Worm (Caenorhabditis elegans): ENCODE results near the gene K01B6.3.

K01B6.3 gene

DNA sequence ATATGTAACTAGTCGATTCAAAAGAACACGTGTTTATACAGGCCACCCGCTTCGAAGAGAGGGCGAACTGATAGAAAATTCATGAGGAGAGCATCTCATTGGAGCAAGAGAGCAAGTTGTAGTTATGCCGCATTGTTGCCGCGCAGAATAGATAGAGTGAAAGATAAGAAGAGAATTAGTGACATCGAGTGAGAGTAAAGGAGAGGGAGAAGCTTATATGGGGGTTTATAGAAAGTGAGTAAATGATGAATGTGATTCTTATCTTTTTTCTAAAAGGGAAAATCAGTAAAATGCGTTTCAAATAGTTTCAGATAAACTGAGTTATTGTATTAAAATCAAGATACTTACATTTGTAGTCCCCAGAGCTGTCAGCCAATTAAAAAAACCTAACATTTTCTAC lies 29.8 kb upstream of the K01B6.3 start:
- TF ChIP-seq aha-1 (tag) (peak; percentile 88), hlh-11 (tag; optimal IDR thresholded peaks at IDR 0.05) (peak; percentile 19), F37D6.2 (tag; optimal IDR thresholded peaks at IDR 0.05) (no peak), lin-13 (GFP tag; optimal IDR thresholded peaks at IDR 0.05) (no peak), mxl-3 (GFP tag; optimal IDR thresholded peaks at IDR 0.05) (peak; percentile 6), zip-11 (GFP tag; IDR thresholded peaks at IDR 0.05) (no peak)

DNA sequence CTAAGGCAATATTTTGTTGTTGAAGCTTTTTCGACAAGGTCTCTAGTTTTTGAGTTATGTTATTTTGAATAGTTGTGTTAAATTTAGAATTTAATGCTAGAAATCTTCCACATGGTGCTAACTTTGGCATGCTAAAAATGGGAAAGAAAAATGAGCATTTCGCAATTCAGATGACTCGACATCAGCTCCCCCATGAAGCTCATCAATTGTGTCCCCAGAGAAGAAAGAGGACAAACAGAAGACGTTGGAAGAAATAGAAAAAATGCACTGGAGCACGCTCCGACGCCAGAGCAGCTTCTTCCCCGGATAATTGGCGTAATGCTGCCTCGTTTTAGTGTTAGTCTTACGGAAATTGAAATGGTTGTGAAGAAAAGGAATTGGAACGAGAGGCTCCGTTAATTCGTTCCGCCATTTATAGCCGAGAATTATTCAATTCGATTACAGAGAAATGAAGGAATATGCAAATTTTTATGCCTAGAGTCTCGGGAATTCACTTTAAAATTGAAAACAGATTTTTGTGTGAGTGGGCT lies 28.6 kb upstream of the K01B6.3 start:
- peak in 1 of 2 experiments; percentile 90 for TF ChIP-seq unc-62 (GFP tag; optimal IDR thresholded peaks at IDR 0.05 in 1 of 2)
- no peak for TF ChIP-seq unc-62 (tag; optimal IDR thresholded peaks at IDR 0.05)
- no peak for TF ChIP-seq F37D6.2 (tag; optimal IDR thresholded peaks at IDR 0.05)
- TF ChIP-seq dmd-6 (GFP tag; IDR thresholded peaks at IDR 0.05) = no peak
- TF ChIP-seq hlh-30 (tag; optimal IDR thresholded peaks at IDR 0.05; ENCODE audit: insufficient read depth) = no peak
- 0 out of 2 replicates have a peak, but pooled peaks have one; percentile 32 for TF ChIP-seq ctbp-1 (GFP tag; IDR thresholded peaks at IDR 0.05)

ce11 chrIII:9272107-9272506 lies 27.9 kb upstream of the K01B6.3 start:
- peak in 1 of 2 experiments; percentile 6 for TF ChIP-seq lsy-2 (tag; optimal IDR thresholded peaks at IDR 0.05)
- TF ChIP-seq hlh-30 (tag; optimal IDR thresholded peaks at IDR 0.05; ENCODE audit: insufficient read depth) = peak; percentile 36
- TF ChIP-seq F44E2.7 (GFP tag; IDR thresholded peaks at IDR 0.05) = no peak
- 0 out of 2 replicates have a peak, but pooled peaks have one; percentile 16 for TF ChIP-seq hmg-1.1 (GFP tag; IDR thresholded peaks at IDR 0.05)

DNA sequence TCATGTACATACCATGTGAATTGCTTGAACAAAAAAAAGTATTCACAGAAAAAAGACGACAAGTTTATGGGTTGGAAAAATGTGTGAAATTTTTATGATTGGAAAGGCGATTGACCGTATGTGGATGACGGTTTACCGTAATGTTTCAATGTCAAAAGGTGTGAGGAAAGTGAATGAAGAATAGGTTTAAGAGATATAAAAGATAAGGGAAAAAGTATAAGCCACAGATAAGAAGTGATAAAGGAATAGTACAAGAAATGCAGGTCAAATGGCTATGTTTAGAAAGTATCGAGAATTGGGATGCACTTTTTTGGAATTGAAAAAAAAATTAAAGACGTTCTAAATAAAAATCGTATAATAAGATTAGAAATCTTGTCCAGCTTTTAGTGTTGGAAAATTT lies 22.2 kb upstream of the K01B6.3 start:
- TF ChIP-seq vab-7 (GFP tag; IDR thresholded peaks at IDR 0.05) = no peak
- TF ChIP-seq nhr-28 (tag; optimal IDR thresholded peaks at IDR 0.05) = peak; percentile 2
- TF ChIP-seq aha-1 (tag) = no peak

ce11 chrIII:9281480-9281879 lies 18.5 kb upstream of the K01B6.3 start, which contains the start of gene fozi-1:
fozi-1 (plus strand) TSS chrIII:9281780.
- TF ChIP-seq unc-39 (tag; optimal IDR thresholded peaks at IDR 0.05) (no peak), lim-7 (GFP tag; IDR thresholded peaks at IDR 0.05) (no peak), arid-1 (GFP tag; conservative IDR thresholded peaks at IDR 0.05) (no peak), spr-1 (tag; optimal IDR thresholded peaks at IDR 0.05) (no peak), nhr-11 (tag; optimal IDR thresholded peaks at IDR 0.05) (no peak), rbr-2 (tag; optimal IDR thresholded peaks at IDR 0.05) (no peak), egl-27 (tag; optimal IDR thresholded peaks at IDR 0.05) (no peak), ZK337.2 (GFP tag; IDR thresholded peaks at IDR 0.05) (no peak), ceh-82 (tag; optimal IDR thresholded peaks at IDR 0.05) (no peak), ceh-62 (tag; optimal IDR thresholded peaks at IDR 0.05) (no peak), jun-1 (tag; optimal IDR thresholded peaks at IDR 0.05) (no peak), dpl-1 (GFP tag; optimal IDR thresholded peaks at IDR 0.05) (no peak), ztf-11 (tag; optimal IDR thresholded peaks at IDR 0.05) (no peak), fos-1 (tag; optimal IDR thresholded peaks at IDR 0.05) (no peak), aly-2 (tag; optimal IDR thresholded peaks at IDR 0.05) (no peak)

DNA sequence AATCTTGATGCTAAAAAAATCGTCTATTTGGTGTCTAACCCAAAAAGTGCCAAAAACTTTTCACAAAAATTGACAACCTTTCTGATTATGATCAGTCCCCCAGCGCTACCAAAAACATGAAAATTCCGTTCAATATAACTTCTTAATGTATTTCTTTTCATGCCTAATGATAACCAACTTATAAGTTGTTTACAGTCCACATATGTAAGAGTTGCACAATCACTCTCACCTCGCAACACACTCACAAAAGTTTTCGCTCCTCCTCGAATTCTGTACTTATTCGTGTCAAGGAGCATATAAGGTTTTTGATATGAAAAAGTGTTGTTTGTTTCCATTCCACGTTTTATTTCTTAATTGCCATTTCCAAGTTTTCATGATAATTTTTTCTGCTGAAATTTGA lies 11.5 kb upstream of the K01B6.3 start:
- TF ChIP-seq lim-7 (GFP tag; IDR thresholded peaks at IDR 0.05) (no peak), ztf-11 (tag; optimal IDR thresholded peaks at IDR 0.05) (no peak), egl-43 (GFP tag; IDR thresholded peaks at IDR 0.05) (no peak), daf-16 (GFP tag; optimal IDR thresholded peaks at IDR 0.05) (no peak), daf-16 (tag; optimal IDR thresholded peaks at IDR 0.05) (peak; percentile 92), ceh-32 (tag; optimal IDR thresholded peaks at IDR 0.05; ENCODE audit: poor library complexity) (no peak), ceh-28 (tag; optimal IDR thresholded peaks at IDR 0.05) (no peak), pqm-1 (tag; optimal IDR thresholded peaks at IDR 0.05) (peak; percentile 53), unc-39 (tag; optimal IDR thresholded peaks at IDR 0.05) (no peak), ceh-62 (tag; optimal IDR thresholded peaks at IDR 0.05) (no peak), nhr-11 (tag; optimal IDR thresholded peaks at IDR 0.05) (no peak), Y105C5A.15 (GFP tag; IDR thresholded peaks at IDR 0.05) (no peak), lin-13 (GFP tag; optimal IDR thresholded peaks at IDR 0.05) (no peak), dmd-6 (GFP tag; IDR thresholded peaks at IDR 0.05) (0 out of 2 replicates have a peak, but pooled peaks have one; percentile 9), ztf-7 (tag; optimal IDR thresholded peaks at IDR 0.05) (no peak), zag-1 (tag; optimal IDR thresholded peaks at IDR 0.05) (no peak), duxl-1 (tag; optimal IDR thresholded peaks at IDR 0.05; ENCODE audit: poor library complexity) (no peak), madf-5 (GFP tag; IDR thresholded peaks at IDR 0.05) (no peak), F49E8.2 (tag; optimal IDR thresholded peaks at IDR 0.05; ENCODE audit: borderline replicate concordance) (no peak)
